Fruit fly (Drosophila melanogaster) Kc167 (cell line): ENCODE results near the gene CG12535.

Experiments
- Myc ChIP-seq: fragments of >200 bp; optimal IDR thresholded peaks from 2 replicates; lab custom pipeline; 2017; ENCODE audit warnings: missing external identifiers
- Sin3A ChIP-seq: fragments of >200 bp; optimal IDR thresholded peaks from 2 replicates; lab custom pipeline; 2018; ENCODE audit warnings: missing external identifiers
- h ChIP-seq: fragments of >200 bp; optimal IDR thresholded peaks from 3 replicates; lab custom pipeline; 2018; ENCODE audit warnings: missing external identifiers
- psq ChIP-seq: fragments of >200 bp; optimal IDR thresholded peaks from 2 replicates; lab custom pipeline; 2017; ENCODE audit warnings: missing external identifiers
- ttk ChIP-seq: sonication (Bioruptor generic); optimal IDR thresholded peaks from 2 replicates; lab custom pipeline; 2017; ENCODE audit warnings: missing external identifiers

DNA sequence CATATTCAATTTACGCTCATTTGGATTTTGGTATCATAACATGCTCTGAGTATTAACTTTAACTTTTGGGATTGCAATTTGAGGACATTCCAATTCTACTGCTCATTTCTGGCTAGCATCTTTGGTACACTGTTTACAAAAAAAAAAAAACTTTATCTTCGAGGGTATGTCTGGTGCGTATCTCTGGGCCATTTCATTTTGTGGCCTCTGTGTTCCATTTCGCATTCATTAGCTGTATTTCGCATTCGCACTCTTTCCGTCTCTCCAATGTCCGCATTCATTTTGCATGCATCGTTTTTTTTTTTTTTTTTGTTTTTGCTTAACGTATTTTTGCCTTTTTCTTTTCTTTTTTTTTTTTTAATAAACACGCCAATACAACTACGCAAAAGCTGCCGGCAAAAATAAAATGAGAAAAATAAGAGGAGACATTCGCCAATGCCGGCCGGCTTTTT lies 15.1 kb downstream of the CG12535 start:
- TF ChIP-seq ttk (lab: Kevin White, UChicago), result no peak
- TF ChIP-seq h, result no peak
- TF ChIP-seq psq (lab: Kevin White, UChicago), result no peak
- TF ChIP-seq Sin3A, result no peak
- TF ChIP-seq Myc (lab: Kevin White, UChicago), result no peak
